Fruit fly (Drosophila melanogaster) whole organism, embryonic: ENCODE results near the gene CG11052.

Source experiments
- Awh ChIP-seq: fragments of 200-800 bp; sonication (Bioruptor generic); IDR thresholded peaks from 2 replicates; pipeline ENCODE4, ENCODE4 v1.3.6; 2022; ENCODE audit warnings: missing biosample characterization, missing genetic modification characterization
- Blimp-1 ChIP-seq: fragments of 200-800 bp; sonication (Bioruptor generic); optimal IDR thresholded peaks from 3 replicates; lab custom pipeline; 2018; ENCODE audit warnings: missing biosample characterization, missing genetic modification characterization, mild to moderate bottlenecking, moderate library complexity, missing genetic modification reagents
- CG10543 ChIP-seq: fragments of 200-800 bp; sonication (Bioruptor generic); optimal IDR thresholded peaks from 3 replicates; lab custom pipeline; 2017; ENCODE audit warnings: missing biosample characterization, mild to moderate bottlenecking, missing genetic modification characterization, moderate library complexity
- CG15011 ChIP-seq: fragments of 200-800 bp; sonication (Bioruptor generic); optimal IDR thresholded peaks from 3 replicates; lab custom pipeline; 2018; ENCODE audit warnings: missing biosample characterization, mild to moderate bottlenecking, missing genetic modification characterization
- CG17829 ChIP-seq: fragments of 200-800 bp; optimal IDR thresholded peaks from 2 replicates; lab custom pipeline; 2019; ENCODE audit warnings: missing biosample characterization, mild to moderate bottlenecking, missing genetic modification characterization, moderate library complexity
- CG2120 ChIP-seq: fragments of 200-800 bp; sonication (Bioruptor generic); optimal IDR thresholded peaks from 3 replicates; lab custom pipeline; 2016; ENCODE audit warnings: missing biosample characterization, missing genetic modification characterization
- CG7372 ChIP-seq: fragments of 200-800 bp; sonication (Bioruptor generic); IDR thresholded peaks from 2 replicates; pipeline ENCODE4 v1.3.6; 2022; ENCODE audit warnings: missing biosample characterization, missing genetic modification characterization
- CG8359 ChIP-seq: fragments of 200-800 bp; sonication (Bioruptor generic); optimal IDR thresholded peaks from 2 replicates; lab custom pipeline; 2017; ENCODE audit warnings: missing biosample characterization, mild to moderate bottlenecking, missing genetic modification characterization, borderline replicate concordance
- Dll ChIP-seq: fragments of 200-800 bp; sonication (Bioruptor generic); IDR thresholded peaks from 4 replicates; pipeline ENCODE4 v1.3.6; 2022; ENCODE audit warnings: missing biosample characterization, missing genetic modification characterization; ENCODE audit not compliant: partially characterized antibody
- Drgx ChIP-seq: fragments of 200-800 bp; sonication (Bioruptor generic); IDR thresholded peaks from 2 replicates; pipeline ENCODE4 v1.3.6; 2022; ENCODE audit warnings: missing biosample characterization, missing genetic modification characterization
- Hr51 ChIP-seq, 2 experiments: fragments of 200-800 bp; sonication (Bioruptor generic); optimal IDR thresholded peaks; 2 replicates in 1 of 2; 3 replicates in 1 of 2; lab custom pipeline; 2016 to 2018; ENCODE audit warnings: missing biosample characterization in 2 of 2, missing genetic modification characterization in 2 of 2, mild to moderate bottlenecking in 1 of 2, moderate library complexity in 1 of 2
- Hr78 ChIP-seq, 2 experiments: fragments of 200-800 bp in 1 of 2; fragments of >200 bp in 1 of 2; sonication (Bioruptor generic) in 1 of 2; optimal IDR thresholded peaks; 2 replicates each; lab custom pipeline; 2017 to 2019; ENCODE audit warnings: missing biosample characterization in 2 of 2, missing genetic modification characterization in 2 of 2, mild to moderate bottlenecking in 1 of 2, moderate library complexity in 1 of 2
- Poxn ChIP-seq: fragments of 200-800 bp; sonication (Bioruptor generic); IDR thresholded peaks from 2 replicates; pipeline ENCODE4 v1.3.6; 2022; ENCODE audit warnings: missing biosample characterization, missing genetic modification characterization
- TFAM ChIP-seq: fragments of 200-800 bp; sonication (Bioruptor generic); optimal IDR thresholded peaks from 2 replicates; lab custom pipeline; 2017; ENCODE audit warnings: missing biosample characterization, missing genetic modification characterization, inconsistent platforms
- Trl ChIP-seq, 3 experiments: fragments of >200 bp in 2 of 3; fragments of 200-800 bp in 1 of 3; sonication (Bioruptor generic) in 1 of 3; optimal IDR thresholded peaks; 2 replicates in 1 of 3; 3 replicates in 2 of 3; lab custom pipeline; 2016 to 2017; ENCODE audit warnings: missing biosample characterization in 1 of 3, missing genetic modification characterization in 1 of 3
- abd-A ChIP-seq: fragments of 200-800 bp; sonication (Bioruptor generic); optimal IDR thresholded peaks from 3 replicates; lab custom pipeline; 2019; ENCODE audit warnings: missing biosample characterization, mild to moderate bottlenecking, missing genetic modification characterization, moderate library complexity
- al ChIP-seq: fragments of 200-800 bp; sonication (Bioruptor generic); IDR thresholded peaks from 2 replicates; pipeline ENCODE4 v1.3.6; 2022; ENCODE audit warnings: missing biosample characterization, missing genetic modification characterization
- bsh ChIP-seq, 2 experiments: fragments of 200-800 bp; sonication (Bioruptor generic); optimal IDR thresholded peaks; 2 replicates each; lab custom pipeline; 2017 to 2018; ENCODE audit warnings: mild to moderate bottlenecking in 2 of 2, missing biosample characterization in 2 of 2, missing genetic modification characterization in 2 of 2, moderate library complexity in 1 of 2
- corto ChIP-seq: fragments of 200-800 bp; sonication (Bioruptor generic); optimal IDR thresholded peaks from 2 replicates; lab custom pipeline; 2016; ENCODE audit warnings: missing biosample characterization, mild to moderate bottlenecking, missing genetic modification characterization, moderate library complexity
- cwo ChIP-seq: fragments of 200-800 bp; sonication (Bioruptor generic); optimal IDR thresholded peaks from 3 replicates; lab custom pipeline; 2017; ENCODE audit warnings: missing biosample characterization, missing genetic modification characterization, mild to moderate bottlenecking, moderate library complexity, missing genetic modification reagents
- gem ChIP-seq: fragments of 200-800 bp; sonication (Bioruptor generic); optimal IDR thresholded peaks from 2 replicates; lab custom pipeline; 2019; ENCODE audit warnings: missing biosample characterization, mild to moderate bottlenecking, missing genetic modification characterization, moderate library complexity
- grn ChIP-seq: fragments of 200-800 bp; sonication (Bioruptor generic); optimal IDR thresholded peaks from 3 replicates; lab custom pipeline; 2017; ENCODE audit warnings: missing biosample characterization, missing genetic modification characterization
- h ChIP-seq: fragments of >200 bp; optimal IDR thresholded peaks from 2 replicates; lab custom pipeline; 2017
- ken ChIP-seq: fragments of 200-800 bp; sonication (Bioruptor generic); IDR thresholded peaks from 3 replicates; pipeline ENCODE4 v1.3.6; 2022; ENCODE audit warnings: missing biosample characterization, missing genetic modification characterization
- kni ChIP-seq: fragments of 200-800 bp; sonication (Bioruptor generic); optimal IDR thresholded peaks from 3 replicates; lab custom pipeline; 2017; ENCODE audit warnings: mild to moderate bottlenecking, missing biosample characterization, missing genetic modification reagents, missing genetic modification characterization
- knrl ChIP-seq: fragments of 200-800 bp; sonication (Bioruptor generic); IDR thresholded peaks from 3 replicates; pipeline ENCODE4 v1.3.6; 2022; ENCODE audit warnings: missing biosample characterization, missing genetic modification characterization; ENCODE audit not compliant: partially characterized antibody
- lab ChIP-seq: fragments of 200-800 bp; sonication (Bioruptor generic); optimal IDR thresholded peaks from 3 replicates; lab custom pipeline; 2017; ENCODE audit warnings: missing biosample characterization, missing genetic modification characterization, mild to moderate bottlenecking, moderate library complexity, missing genetic modification reagents
- lov ChIP-seq, 2 experiments: fragments of 200-800 bp in 1 of 2; fragments of >200 bp in 1 of 2; sonication (Bioruptor generic) in 1 of 2; IDR thresholded peaks in 1 of 2; optimal IDR thresholded peaks in 1 of 2; 2 replicates in 1 of 2; 3 replicates in 1 of 2; pipeline versions ENCODE4 v1.3.6 to Lab custom; 2017 to 2022; ENCODE audit warnings: missing biosample characterization in 1 of 2, missing genetic modification characterization in 1 of 2
- mirr ChIP-seq: fragments of 200-800 bp; sonication (Bioruptor generic); optimal IDR thresholded peaks from 3 replicates; lab custom pipeline; 2018; ENCODE audit warnings: missing biosample characterization, mild to moderate bottlenecking, missing genetic modification characterization
- pb ChIP-seq: fragments of 200-800 bp; sonication (Bioruptor generic); optimal IDR thresholded peaks from 3 replicates; lab custom pipeline; 2016; ENCODE audit warnings: missing biosample characterization, missing genetic modification characterization
- phol ChIP-seq: fragments of 200-800 bp; sonication (Bioruptor generic); optimal IDR thresholded peaks from 3 replicates; lab custom pipeline; 2018; ENCODE audit warnings: missing biosample characterization, mild to moderate bottlenecking, missing genetic modification characterization, moderate library complexity
- pros ChIP-seq: fragments of 200-800 bp; sonication (Bioruptor generic); optimal IDR thresholded peaks from 3 replicates; lab custom pipeline; 2019; ENCODE audit warnings: missing biosample characterization, mild to moderate bottlenecking, missing genetic modification characterization, moderate library complexity
- rib ChIP-seq: fragments of 200-800 bp; sonication (Bioruptor generic); IDR thresholded peaks from 2 replicates; pipeline ENCODE4 v1.3.6; 2022; ENCODE audit warnings: missing biosample characterization, missing genetic modification characterization
- sima ChIP-seq: fragments of 200-800 bp; sonication (Bioruptor generic); optimal IDR thresholded peaks from 2 replicates; lab custom pipeline; 2016; ENCODE audit warnings: missing biosample characterization, missing genetic modification characterization
- sna ChIP-seq: fragments of 200-800 bp; sonication (Bioruptor generic); IDR thresholded peaks from 2 replicates; pipeline ENCODE4 v1.3.6; 2022; ENCODE audit warnings: missing biosample characterization, missing genetic modification characterization; ENCODE audit not compliant: partially characterized antibody
- so ChIP-seq: fragments of 200-800 bp; sonication (Bioruptor generic); IDR thresholded peaks from 3 replicates; pipeline ENCODE4 v1.3.6; 2022; ENCODE audit warnings: missing biosample characterization, missing genetic modification characterization
- sqz ChIP-seq: fragments of 200-800 bp; sonication (Bioruptor generic); optimal IDR thresholded peaks from 3 replicates; lab custom pipeline; 2018; ENCODE audit warnings: missing biosample characterization, mild to moderate bottlenecking, missing genetic modification characterization
- sug ChIP-seq: fragments of 200-800 bp; optimal IDR thresholded peaks from 2 replicates; lab custom pipeline; 2019; ENCODE audit warnings: missing biosample characterization, mild to moderate bottlenecking, missing genetic modification characterization, moderate library complexity
- toy ChIP-seq: fragments of 200-800 bp; sonication (Bioruptor generic); IDR thresholded peaks from 2 replicates; pipeline ENCODE4 v1.3.6; 2022; ENCODE audit warnings: missing biosample characterization, missing genetic modification characterization
- tx ChIP-seq: fragments of 200-800 bp; sonication (Bioruptor generic); optimal IDR thresholded peaks from 2 replicates; lab custom pipeline; 2016; ENCODE audit warnings: missing biosample characterization, missing genetic modification characterization
- usp ChIP-seq: fragments of >200 bp; optimal IDR thresholded peaks from 2 replicates; lab custom pipeline; 2017; ENCODE audit warnings: missing biosample characterization, missing genetic modification characterization
- zen ChIP-seq: fragments of 200-800 bp; sonication (Bioruptor generic); optimal IDR thresholded peaks from 3 replicates; lab custom pipeline; 2018; ENCODE audit warnings: missing biosample characterization, mild to moderate bottlenecking, missing genetic modification characterization, moderate library complexity
- zen2 ChIP-seq: fragments of 200-800 bp; sonication (Bioruptor generic); IDR thresholded peaks from 3 replicates; pipeline ENCODE4 v1.3.6; 2022; ENCODE audit warnings: missing biosample characterization, missing genetic modification characterization; ENCODE audit not compliant: partially characterized antibody

CG11052 gene

DNA sequence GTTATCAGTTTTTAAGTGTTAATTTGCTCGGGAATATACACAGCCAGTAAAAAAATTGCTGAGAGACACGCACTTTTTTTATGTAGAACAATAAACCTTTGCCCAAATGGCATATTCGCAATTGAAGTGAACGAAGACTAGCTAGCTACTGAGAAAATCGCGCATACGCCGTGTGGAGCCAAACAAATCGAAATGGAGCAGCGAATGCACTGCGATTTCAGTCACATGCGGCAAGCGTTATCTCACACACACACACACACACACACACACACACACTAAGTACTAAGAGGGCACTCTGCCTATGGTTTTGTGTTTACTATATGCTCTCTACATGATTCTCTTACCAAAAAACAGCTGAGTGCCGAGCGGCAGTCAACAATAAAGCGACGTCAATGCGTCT lies 15.6 kb downstream of the CG11052 start (continued):
- TF ChIP-seq CG7372 (GFP tag; lab: Robert Waterston, UW) (0 out of 2 replicates have a peak, but pooled peaks have one; percentile 37), sug (tag; lab: Kevin White, UChicago) (peak; percentile 27), cwo (GFP tag; lab: Kevin White, UChicago) (peak; percentile 46), Dll (GFP tag; lab: Robert Waterston, UW) (no peak), tx (GFP tag; lab: Kevin White, UChicago) (no peak), rib (GFP tag; lab: Robert Waterston, UW) (no peak), knrl (no peak), Drgx (GFP tag; lab: Robert Waterston, UW) (0 out of 2 replicates have a peak, but pooled peaks have one; percentile 9), al (GFP tag; lab: Robert Waterston, UW) (no peak), so (GFP tag; lab: Robert Waterston, UW) (no peak), CG2120 (GFP tag; lab: Kevin White, UChicago) (no peak), pb (GFP tag; lab: Kevin White, UChicago) (no peak), Trl (optimal IDR thresholded peaks at IDR 0.05; lab: Kevin White, UChicago) (peak; percentile 15 to 70), Trl (GFP tag; optimal IDR thresholded peaks at IDR 0.05; lab: Kevin White, UChicago) (no peak), sna (GFP tag; lab: Robert Waterston, UW) (no peak), lov (optimal IDR thresholded peaks at IDR 0.05; lab: Kevin White, UChicago) (no peak), lov (GFP tag; IDR thresholded peaks at IDR 0.05; lab: Robert Waterston, UW) (no peak), Poxn (GFP tag; lab: Robert Waterston, UW) (no peak), zen2 (GFP tag; lab: Robert Waterston, UW) (peak; percentile 10; the same call in 1 of the 3 replicates), h (lab: Kevin White, UChicago) (no peak), usp (GFP tag; lab: Kevin White, UChicago) (no peak), toy (no peak), corto (GFP tag; lab: Kevin White, UChicago) (no peak), sima (GFP tag; lab: Kevin White, UChicago) (no peak)

DNA sequence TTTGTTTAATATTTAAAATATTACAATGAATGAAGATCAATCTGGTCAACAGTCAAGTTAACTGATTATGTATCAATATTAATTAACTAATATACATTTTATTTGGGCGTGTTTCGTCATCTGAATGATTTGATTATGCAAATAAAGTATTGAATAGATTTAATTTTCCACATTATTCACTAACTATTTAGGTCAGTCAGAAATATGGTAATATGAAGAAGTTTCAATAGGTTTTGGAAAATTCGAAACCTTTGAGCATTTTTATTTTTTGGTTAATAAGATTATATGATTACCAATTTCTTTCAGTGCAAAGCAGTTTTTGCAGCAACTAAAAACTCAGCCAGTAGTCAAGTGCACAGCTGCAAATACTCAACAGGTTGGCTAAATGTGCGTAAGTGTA lies 17.0 kb downstream of the CG11052 start:
- TF ChIP-seq gem = peak; percentile 16
- no peak for TF ChIP-seq phol (tag; lab: Kevin White, UChicago)
- TF ChIP-seq Hr51 (GFP tag; optimal IDR thresholded peaks at IDR 0.05; lab: Kevin White, UChicago) = peak in 1 of 2 experiments; percentile 13
- TF ChIP-seq zen (tag; lab: Kevin White, UChicago) = no peak
- TF ChIP-seq, all 482 proteins: peak for 2

DNA sequence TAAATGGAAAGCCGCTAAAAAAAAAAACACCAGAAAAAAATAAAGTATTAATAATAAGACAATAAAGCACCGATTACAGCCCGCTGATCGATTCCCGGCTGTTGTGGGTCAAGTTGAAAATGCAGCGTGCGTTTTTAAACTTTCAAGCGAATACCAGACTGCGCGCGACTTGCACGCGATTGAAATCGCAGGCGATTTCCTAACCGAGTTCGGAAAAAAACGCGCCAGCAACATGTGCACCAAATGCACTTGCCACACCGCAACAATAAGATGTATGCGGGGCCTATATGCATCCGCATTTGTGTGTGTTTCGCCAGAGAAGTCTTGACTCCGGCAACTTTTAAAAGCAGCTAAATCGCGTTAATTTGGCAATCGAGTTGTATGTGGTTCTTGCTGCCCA lies 17.7 kb downstream of the CG11052 start:
- TF ChIP-seq CG8359 (GFP tag; lab: Kevin White, UChicago) (peak; percentile 99), abd-A (tag; lab: Kevin White, UChicago) (no peak), ken (GFP tag; lab: Robert Waterston, UW) (0 out of 3 replicates have a peak, but pooled peaks have one; percentile 47)

DNA sequence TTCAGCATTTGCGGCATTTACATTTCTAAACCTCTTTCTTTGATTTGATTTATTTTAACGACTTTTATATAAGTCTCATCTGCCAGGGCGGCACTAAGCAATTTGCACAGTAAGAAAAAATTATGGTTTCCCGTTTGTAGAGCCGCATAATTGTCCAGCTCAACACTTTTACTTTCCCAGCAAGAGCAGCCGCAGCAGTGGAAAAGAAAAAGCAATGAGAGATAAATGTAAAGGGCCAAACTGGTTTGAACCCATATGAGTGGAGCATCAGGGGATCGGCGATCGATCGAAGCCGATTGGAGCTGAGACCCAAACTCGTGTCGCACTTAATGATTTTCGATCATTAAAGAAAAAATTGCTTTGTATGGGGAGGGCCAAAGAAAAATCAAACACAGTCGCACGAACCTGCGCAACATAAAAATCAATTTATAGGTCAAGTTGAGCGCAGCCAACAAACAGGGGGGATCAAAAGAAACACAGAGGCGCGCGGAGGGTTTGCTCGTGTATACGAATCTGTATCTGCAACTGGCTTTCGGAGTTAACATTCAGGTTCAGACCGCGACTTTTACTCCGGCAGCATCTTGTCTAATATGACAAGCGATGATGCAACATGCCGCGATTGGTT lies 18.2 kb downstream of the CG11052 start:
- peak; percentile 6 for TF ChIP-seq CG10543 (GFP tag; lab: Kevin White, UChicago)
- peak; percentile 41 for TF ChIP-seq sqz (GFP tag; lab: Kevin White, UChicago)
- TF ChIP-seq CG17829 = no peak
- TF ChIP-seq pros = peak; percentile 67
- TF ChIP-seq grn (GFP tag; lab: Kevin White, UChicago) = peak; percentile 18
- no peak for TF ChIP-seq bsh (GFP tag; optimal IDR thresholded peaks at IDR 0.05; lab: Kevin White, UChicago)
- peak; percentile 96 for TF ChIP-seq Blimp-1 (GFP tag; lab: Kevin White, UChicago)
- TF ChIP-seq abd-A (tag; lab: Kevin White, UChicago) = peak; percentile 64
- no peak for TF ChIP-seq TFAM (GFP tag; lab: Kevin White, UChicago)
- TF ChIP-seq kni (GFP tag; lab: Kevin White, UChicago) = peak; percentile 62
- no peak for TF ChIP-seq CG15011 (GFP tag; lab: Kevin White, UChicago)
- TF ChIP-seq Hr78 (GFP tag; optimal IDR thresholded peaks at IDR 0.05; lab: Kevin White, UChicago) = peak in 1 of 2 experiments; percentile 50
- TF ChIP-seq lab (GFP tag; lab: Kevin White, UChicago) = no peak
- TF ChIP-seq Awh = peak; percentile 81
- no peak for TF ChIP-seq mirr
- no peak for TF ChIP-seq Poxn (GFP tag; lab: Robert Waterston, UW)
